Worm (Caenorhabditis elegans): Measurements from ENCODE around the gene F47G3.3.

The F47G3.3 gene

DNA sequence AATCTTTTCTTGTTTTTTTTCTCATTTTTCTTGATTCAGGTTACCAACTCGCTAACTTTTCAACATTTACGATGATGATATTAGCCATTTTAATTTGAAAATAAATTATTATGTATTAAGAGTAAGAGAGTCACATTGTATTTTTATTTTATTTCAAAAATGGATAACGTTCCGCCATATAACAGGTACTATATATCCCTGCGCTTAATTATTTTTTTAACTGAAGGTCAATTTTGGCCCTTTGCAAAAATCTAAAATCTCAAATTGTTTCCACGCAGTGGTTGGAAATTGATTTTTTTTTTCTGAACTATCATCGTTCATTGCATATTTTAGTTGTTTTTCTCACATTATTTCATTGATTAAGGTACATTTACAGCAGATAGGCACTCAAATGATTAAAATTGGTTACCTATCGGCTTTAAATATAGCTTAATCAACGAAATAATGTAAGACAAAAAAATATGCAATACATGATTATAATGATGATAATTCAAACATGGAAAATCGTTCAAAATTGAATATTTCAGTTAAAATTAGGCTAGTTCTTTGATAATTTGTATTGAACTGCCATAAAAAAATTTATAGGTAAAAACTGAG is 11.0 kb upstream of the F47G3.3 start (continued):
- no peak for TF ChIP-seq tlp-1 (tag; optimal IDR thresholded peaks at IDR 0.05)
- TF ChIP-seq lir-3 (tag; optimal IDR thresholded peaks at IDR 0.05; ENCODE audit: poor library complexity), result peak; percentile 70
- peak; percentile 87 for TF ChIP-seq nhr-20 (tag; optimal IDR thresholded peaks at IDR 0.05)
- TF ChIP-seq nhr-11 (tag; optimal IDR thresholded peaks at IDR 0.05), result peak; percentile 96
- TF ChIP-seq pax-3 (tag; optimal IDR thresholded peaks at IDR 0.05), result peak; percentile 71
- TF ChIP-seq mep-1 (tag; optimal IDR thresholded peaks at IDR 0.05), result peak; percentile 94
- peak; percentile 96 for TF ChIP-seq hpl-2 (GFP tag; optimal IDR thresholded peaks at IDR 0.05)
- TF ChIP-seq nhr-76 (tag; optimal IDR thresholded peaks at IDR 0.05), result no peak
- TF ChIP-seq jun-1 (tag; optimal IDR thresholded peaks at IDR 0.05), result peak; percentile 94
- TF ChIP-seq rnt-1 (tag; optimal IDR thresholded peaks at IDR 0.05), result peak; percentile 68
- peak; percentile 85 for TF ChIP-seq lin-14 (GFP tag; optimal IDR thresholded peaks at IDR 0.05)
- TF ChIP-seq irx-1 (tag; optimal IDR thresholded peaks at IDR 0.05), result peak; percentile 85
- peak; percentile 94 for TF ChIP-seq nhr-85 (tag)
- peak; percentile 81 for TF ChIP-seq ceh-88 (GFP tag; IDR thresholded peaks at IDR 0.05)
- no peak for TF ChIP-seq hlh-4 (tag; optimal IDR thresholded peaks at IDR 0.05)
- peak; percentile 89 for TF ChIP-seq fkh-8 (tag; optimal IDR thresholded peaks at IDR 0.05)
- peak; percentile 72 for TF ChIP-seq efl-3 (GFP tag; optimal IDR thresholded peaks at IDR 0.05)

DNA sequence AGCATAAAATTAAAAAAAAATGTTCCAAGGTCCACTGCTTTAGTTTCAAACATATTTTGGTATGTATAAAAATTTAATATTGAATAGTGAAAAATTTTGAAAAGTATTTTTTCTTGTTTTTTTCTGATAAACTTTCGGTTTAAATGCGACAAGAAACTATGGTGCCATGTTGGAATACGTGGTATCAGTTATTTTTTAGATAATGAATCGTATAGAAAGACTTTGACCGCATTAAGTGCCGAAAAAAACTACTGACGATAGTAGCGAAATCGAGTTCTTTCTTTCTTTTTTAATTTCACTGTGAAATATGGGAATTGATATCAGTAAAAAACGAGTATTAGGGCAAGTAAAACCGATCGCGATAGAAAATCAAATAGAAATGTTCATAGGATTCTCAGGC is 9.9 kb upstream of the F47G3.3 start, which contains the start of gene T24D8.6:
Gene T24D8.6 (minus strand): TSS at position 101 of the 400 bp plus-strand sequence.
- no peak for TF ChIP-seq lin-35 (GFP tag; optimal IDR thresholded peaks at IDR 0.05)

DNA sequence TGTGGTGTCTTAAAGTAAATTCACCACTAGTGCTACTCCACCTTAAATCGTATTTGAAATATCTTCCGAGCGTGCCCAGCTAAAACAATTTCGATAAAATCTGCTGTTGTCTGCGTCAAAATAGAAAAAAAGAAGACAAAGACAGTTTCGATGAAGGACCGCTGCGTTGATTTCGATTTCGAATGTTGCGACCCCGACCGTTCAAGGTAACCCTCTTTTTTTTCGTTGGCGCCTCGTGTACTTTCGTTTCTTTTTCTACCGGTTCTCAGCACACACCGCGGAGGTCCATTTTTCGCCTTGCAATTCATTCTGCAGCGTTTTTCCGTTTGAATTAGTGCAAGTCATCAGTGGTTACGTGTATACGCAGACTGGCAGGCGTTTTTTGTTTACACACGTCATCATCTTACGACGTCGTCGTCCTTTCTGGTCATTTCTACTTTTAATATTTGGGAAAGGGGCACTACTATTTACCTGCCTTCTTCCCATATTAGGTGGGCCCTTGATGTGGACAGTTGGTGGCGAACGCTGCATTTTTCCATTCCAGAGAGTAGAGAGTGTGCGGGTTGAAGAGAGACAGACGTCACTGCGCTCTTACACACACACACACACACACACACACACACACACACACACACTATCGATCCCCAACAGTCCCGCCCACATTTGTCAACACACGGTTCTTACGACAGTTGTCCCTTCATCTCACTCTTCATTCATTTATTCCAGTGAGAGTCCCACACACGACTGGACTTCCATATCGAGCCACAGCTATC is 7.6 kb upstream of the F47G3.3 start:
- no peak for TF ChIP-seq dpl-1 (GFP tag; optimal IDR thresholded peaks at IDR 0.05)
- peak in 1 of 2 experiments; percentile 6 for TF ChIP-seq mdl-1 (tag; optimal IDR thresholded peaks at IDR 0.05)
- peak; percentile 93 for TF ChIP-seq blmp-1 (tag; optimal IDR thresholded peaks at IDR 0.05)
- no peak for TF ChIP-seq mep-1 (tag; optimal IDR thresholded peaks at IDR 0.05)
- TF ChIP-seq nhr-20 (tag; optimal IDR thresholded peaks at IDR 0.05), result peak; percentile 37
- TF ChIP-seq tbx-2 (tag; optimal IDR thresholded peaks at IDR 0.05), result peak; percentile 35
- TF ChIP-seq fos-1 (tag; optimal IDR thresholded peaks at IDR 0.05), result peak; percentile 3
- no peak for TF ChIP-seq lir-3 (tag; optimal IDR thresholded peaks at IDR 0.05; ENCODE audit: poor library complexity)
- TF ChIP-seq jun-1 (tag; optimal IDR thresholded peaks at IDR 0.05), result peak; percentile 15
- no peak for TF ChIP-seq nhr-76 (tag; optimal IDR thresholded peaks at IDR 0.05)
- TF ChIP-seq nhr-28 (tag; optimal IDR thresholded peaks at IDR 0.05), result no peak
- TF ChIP-seq grh-1 (GFP tag; IDR thresholded peaks at IDR 0.05), result peak; percentile 69
- peak; percentile 14 for TF ChIP-seq unc-130 (tag; optimal IDR thresholded peaks at IDR 0.05)
- TF ChIP-seq ceh-82 (tag; optimal IDR thresholded peaks at IDR 0.05), result no peak
- no peak for TF ChIP-seq tlp-1 (tag; optimal IDR thresholded peaks at IDR 0.05)
- peak; percentile 96 for TF ChIP-seq nhr-85 (tag)
- TF ChIP-seq dsc-1 (tag; optimal IDR thresholded peaks at IDR 0.05), result no peak
- peak in 1 of 2 experiments; percentile 21 for TF ChIP-seq lin-35 (GFP tag; optimal IDR thresholded peaks at IDR 0.05)
- peak; percentile 12 for TF ChIP-seq skn-1 (tag; optimal IDR thresholded peaks at IDR 0.05)
- no peak for TF ChIP-seq hlh-17 (GFP tag; optimal IDR thresholded peaks at IDR 0.05; ENCODE audit: borderline replicate concordance)
- TF ChIP-seq nhr-90 (tag; optimal IDR thresholded peaks at IDR 0.05; ENCODE audit: poor library complexity), result peak; percentile 24
- TF ChIP-seq lsy-2 (tag; optimal IDR thresholded peaks at IDR 0.05), result peak in 1 of 2 experiments; percentile 8
- TF ChIP-seq elt-3 (tag; optimal IDR thresholded peaks at IDR 0.05), result peak in 2 of 6 experiments; percentile 28 to 38
- TF ChIP-seq lin-14 (GFP tag; optimal IDR thresholded peaks at IDR 0.05), result peak; percentile 82
- TF ChIP-seq nhr-47 (tag; optimal IDR thresholded peaks at IDR 0.05), result peak; percentile 13
- peak; percentile 52 for TF ChIP-seq nhr-71 (tag; optimal IDR thresholded peaks at IDR 0.05)
- peak; percentile 34 for TF ChIP-seq snu-23 (GFP tag; optimal IDR thresholded peaks at IDR 0.05)

Data from whole organism, L1 larva.